Worm (Caenorhabditis elegans) whole organism, late embryonic: ENCODE measurements around the gene reps-1.

Experiments used
- ahr-1 ChIP-seq: sonication (generic microtip); optimal IDR thresholded peaks from 2 replicates; lab custom pipeline; 2016; ENCODE audit warnings: missing genetic modification characterization, missing compliant biosample characterization
- ceh-30 ChIP-seq: fragments of 150-350 bp; optimal IDR thresholded peaks from 2 replicates; lab custom pipeline; 2014; ENCODE audit warnings: missing biosample characterization, missing genetic modification characterization
- ceh-45 ChIP-seq: fragments of 200-800 bp; sonication (Bioruptor generic); IDR thresholded peaks from 2 replicates; pipeline ENCODE4 v1.3.6; 2022; ENCODE audit warnings: missing genetic modification reagents, missing genetic modification characterization, missing compliant biosample characterization
- che-1 ChIP-seq: sonication (generic microtip); optimal IDR thresholded peaks from 2 replicates; lab custom pipeline; 2016; ENCODE audit warnings: mild to moderate bottlenecking, missing genetic modification characterization, missing compliant biosample characterization
- elt-2 ChIP-seq: sonication (generic microtip); optimal IDR thresholded peaks from 2 replicates; lab custom pipeline; 2016; ENCODE audit warnings: missing genetic modification reagents, missing genetic modification characterization, missing compliant biosample characterization
- nhr-11 ChIP-seq: fragments of 150-350 bp; optimal IDR thresholded peaks from 2 replicates; lab custom pipeline; 2014; ENCODE audit warnings: missing biosample characterization, missing genetic modification characterization
- pax-1 ChIP-seq: fragments of 150-350 bp; optimal IDR thresholded peaks from 2 replicates; lab custom pipeline; 2014; ENCODE audit warnings: missing biosample characterization, missing genetic modification characterization
- pha-2 ChIP-seq: sonication (generic microtip); optimal IDR thresholded peaks from 2 replicates; lab custom pipeline; 2017; ENCODE audit warnings: mild to moderate bottlenecking, missing genetic modification characterization, missing compliant biosample characterization
- pqm-1 ChIP-seq: sonication (generic microtip); optimal IDR thresholded peaks from 2 replicates; lab custom pipeline; 2016; ENCODE audit warnings: missing genetic modification characterization, missing compliant biosample characterization
- ref-2 ChIP-seq: sonication (generic microtip); optimal IDR thresholded peaks from 2 replicates; lab custom pipeline; 2016; ENCODE audit warnings: missing genetic modification characterization, missing compliant biosample characterization
- rnt-1 ChIP-seq: sonication (generic microtip); optimal IDR thresholded peaks from 2 replicates; lab custom pipeline; 2016; ENCODE audit warnings: missing genetic modification characterization, missing compliant biosample characterization

- TF ChIP-seq ceh-30 (tag; lab: Kevin White, UChicago) (no peak), rnt-1 (tag; lab: Kevin White, UChicago) (no peak), nhr-11 (no peak), pqm-1 (tag; lab: Kevin White, UChicago) (no peak), pha-2 (tag; lab: Kevin White, UChicago) (no peak), pax-1 (tag; lab: Kevin White, UChicago) (no peak), ceh-45 (GFP tag; lab: Robert Waterston, UW) (no peak), elt-2 (tag; lab: Kevin White, UChicago) (no peak), ahr-1 (tag; lab: Kevin White, UChicago) (no peak), ref-2 (tag; lab: Kevin White, UChicago) (no peak), che-1 (tag; lab: Kevin White, UChicago) (no peak)
Observed at ce11 chrV:19027338-19027737, 37.0 kb upstream of the reps-1 start.
